Worm (Caenorhabditis elegans): ENCODE data around the gene M01H9.3.
A peak's percentile ranks its signal among the peaks of the same experiment; 100 is the strongest.

Gene M01H9.3

ce11 chrIV:4511259-4511890 is 34.5 kb upstream of the M01H9.3 start, which contains the start of the genes rfth-1 and ZK180.8:
rfth-1 (minus strand) TSS chrIV:4511309.
ZK180.8 (minus strand) TSS chrIV:4511724.
- TF ChIP-seq unc-55 (GFP tag; optimal IDR thresholded peaks at IDR 0.05) (peak; percentile 32), nhr-23 (tag; optimal IDR thresholded peaks at IDR 0.05) (no peak), crh-2 (tag; optimal IDR thresholded peaks at IDR 0.05) (peak; percentile 14)

ce11 chrIV:4506637-4507036 is 29.8 kb upstream of the M01H9.3 start, which contains the start of gene gbb-2:
gbb-2 (minus strand) TSS chrIV:4506748.
- TF ChIP-seq lsy-2 (tag; optimal IDR thresholded peaks at IDR 0.05) (peak in 1 of 2 experiments; percentile 11), F13H6.1 (tag; optimal IDR thresholded peaks at IDR 0.05) (peak; percentile 66), peb-1 (tag; optimal IDR thresholded peaks at IDR 0.05) (no peak), sma-9 (GFP tag; optimal IDR thresholded peaks at IDR 0.05) (peak; percentile 20), sma-9 (tag; optimal IDR thresholded peaks at IDR 0.05) (no peak), nhr-12 (tag; optimal IDR thresholded peaks at IDR 0.05) (no peak)

ce11 chrIV:4505078-4505477 is 28.2 kb upstream of the M01H9.3 start:
- TF ChIP-seq ztf-11 (tag; optimal IDR thresholded peaks at IDR 0.05) (no peak), egl-27 (tag; optimal IDR thresholded peaks at IDR 0.05) (no peak), lin-13 (GFP tag; optimal IDR thresholded peaks at IDR 0.05) (no peak), elt-3 (tag; optimal IDR thresholded peaks at IDR 0.05) (no peak), nhr-23 (tag; optimal IDR thresholded peaks at IDR 0.05) (no peak), nhr-21 (tag; optimal IDR thresholded peaks at IDR 0.05) (no peak), ceh-82 (tag; optimal IDR thresholded peaks at IDR 0.05) (no peak), gmeb-1 (tag; optimal IDR thresholded peaks at IDR 0.05) (no peak), unc-39 (tag; optimal IDR thresholded peaks at IDR 0.05) (no peak), nhr-25 (tag; optimal IDR thresholded peaks at IDR 0.05) (no peak), zag-1 (tag; optimal IDR thresholded peaks at IDR 0.05) (no peak), C34F6.9 (tag; optimal IDR thresholded peaks at IDR 0.05) (no peak)

ce11 chrIV:4490148-4490652 is 13.3 kb upstream of the M01H9.3 start, which contains the start of gene ZK180.7:
ZK180.7 (plus strand) TSS chrIV:4490542.
- TF ChIP-seq sma-3 (GFP tag; optimal IDR thresholded peaks at IDR 0.05) (no peak), nhr-237 (tag; optimal IDR thresholded peaks at IDR 0.05) (no peak), gmeb-1 (tag; optimal IDR thresholded peaks at IDR 0.05) (no peak), nhr-23 (tag; optimal IDR thresholded peaks at IDR 0.05) (no peak), fos-1 (tag; optimal IDR thresholded peaks at IDR 0.05) (no peak), F13H6.1 (tag; optimal IDR thresholded peaks at IDR 0.05) (no peak), lin-13 (GFP tag; optimal IDR thresholded peaks at IDR 0.05) (no peak), lsy-2 (tag; optimal IDR thresholded peaks at IDR 0.05) (no peak), peb-1 (tag; optimal IDR thresholded peaks at IDR 0.05) (no peak)

ce11 chrIV:4486738-4487137 is 9.9 kb upstream of the M01H9.3 start, which contains the start of gene trx-3:
trx-3 (plus strand) TSS chrIV:4487028.
- no peak for TF ChIP-seq blmp-1 (tag; optimal IDR thresholded peaks at IDR 0.05; ENCODE audit: insufficient read depth)
- TF ChIP-seq elt-1 (tag; optimal IDR thresholded peaks at IDR 0.05) = no peak
- TF ChIP-seq nhr-23 (tag; optimal IDR thresholded peaks at IDR 0.05) = no peak
- peak; percentile 36 for TF ChIP-seq sma-9 (GFP tag; optimal IDR thresholded peaks at IDR 0.05)
- TF ChIP-seq sma-9 (tag; optimal IDR thresholded peaks at IDR 0.05) = no peak
- TF ChIP-seq ceh-82 (tag; optimal IDR thresholded peaks at IDR 0.05) = no peak
- no peak for TF ChIP-seq ama-1 (optimal IDR thresholded peaks at IDR 0.05)
- TF ChIP-seq ztf-4 (tag; optimal IDR thresholded peaks at IDR 0.05) = no peak
- TF ChIP-seq mab-5 (tag; optimal IDR thresholded peaks at IDR 0.05) = no peak
- no peak for TF ChIP-seq lsy-2 (tag; optimal IDR thresholded peaks at IDR 0.05)
- TF ChIP-seq unc-39 (tag; optimal IDR thresholded peaks at IDR 0.05) = no peak
- no peak for TF ChIP-seq snpc-4 (tag; optimal IDR thresholded peaks at IDR 0.05)
- TF ChIP-seq ztf-11 (tag; optimal IDR thresholded peaks at IDR 0.05) = no peak
- peak; percentile 53 for TF ChIP-seq fos-1 (tag; optimal IDR thresholded peaks at IDR 0.05)
- no peak for TF ChIP-seq dmd-4 (tag; optimal IDR thresholded peaks at IDR 0.05)
- TF ChIP-seq nhr-129 (tag; optimal IDR thresholded peaks at IDR 0.05) = no peak
- TF ChIP-seq nhr-77 (tag; optimal IDR thresholded peaks at IDR 0.05) = no peak
- no peak for TF ChIP-seq sem-4 (tag; optimal IDR thresholded peaks at IDR 0.05)

All from whole organism, L2 larva.